Worm (Caenorhabditis elegans): ENCODE results near the gene ZK666.2.

Gene ZK666.2

DNA sequence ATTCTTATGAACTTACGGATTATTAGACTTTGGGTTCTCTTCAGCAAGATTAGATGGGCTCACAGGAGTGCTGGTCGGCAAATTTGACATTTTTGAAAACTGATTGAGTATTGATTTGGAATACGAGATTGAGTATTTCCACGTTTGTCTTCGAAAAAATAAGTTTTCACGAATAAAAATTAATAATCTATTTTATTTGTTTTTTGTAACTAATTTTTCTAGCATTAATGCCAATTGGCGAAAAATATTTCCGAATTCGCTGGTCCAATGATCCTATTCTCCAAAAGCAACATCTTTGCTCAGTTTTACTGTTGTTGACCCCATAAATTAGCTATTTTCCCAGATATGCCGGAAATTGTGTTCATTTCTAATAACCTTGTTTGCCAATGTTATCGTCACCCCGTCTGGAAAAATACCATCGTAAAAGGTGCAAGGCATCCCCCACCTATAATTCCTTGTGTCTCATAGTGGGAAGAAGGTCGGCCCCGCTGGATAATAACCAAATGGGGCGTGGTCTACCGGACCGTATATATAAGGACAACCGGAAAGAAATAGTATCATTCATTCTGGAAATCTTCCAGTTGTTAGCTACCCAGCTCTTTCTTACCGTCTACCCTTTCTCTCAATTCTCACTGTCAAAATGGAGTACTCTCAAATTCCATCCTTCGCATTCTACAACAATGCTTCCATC, 7.3 kb downstream of the ZK666.2 start, which contains the start of the genes ZK673.6 and sdz-37:
ZK673.6 (minus strand) TSS at position 101 of the 691 bp plus-strand sequence.
sdz-37 (plus strand) TSS at position 641 of the 691 bp plus-strand sequence.
- TF ChIP-seq hmg-1.1 (GFP tag; IDR thresholded peaks at IDR 0.05) = no peak
- TF ChIP-seq jun-1 (tag; optimal IDR thresholded peaks at IDR 0.05) = no peak
- TF ChIP-seq nhr-10 (tag; optimal IDR thresholded peaks at IDR 0.05) = no peak
- no peak for TF ChIP-seq nhr-102 (tag; optimal IDR thresholded peaks at IDR 0.05)
- no peak for TF ChIP-seq F44E2.7 (GFP tag; IDR thresholded peaks at IDR 0.05)
- no peak for TF ChIP-seq zip-2 (tag; optimal IDR thresholded peaks at IDR 0.05)
- no peak for TF ChIP-seq ceh-32 (tag; optimal IDR thresholded peaks at IDR 0.05; ENCODE audit: poor library complexity)
- no peak for TF ChIP-seq Y5F2A.4 (GFP tag; optimal IDR thresholded peaks at IDR 0.05)
- TF ChIP-seq nhr-77 (tag; optimal IDR thresholded peaks at IDR 0.05) = no peak
- no peak for TF ChIP-seq rbr-2 (tag; optimal IDR thresholded peaks at IDR 0.05)
- no peak for TF ChIP-seq T26A8.4 (GFP tag; IDR thresholded peaks at IDR 0.05)
- no peak for TF ChIP-seq egl-43 (GFP tag; IDR thresholded peaks at IDR 0.05)
- TF ChIP-seq mxl-3 (GFP tag; optimal IDR thresholded peaks at IDR 0.05) = no peak
- no peak for TF ChIP-seq snpc-1.2 (GFP tag; IDR thresholded peaks at IDR 0.05)

DNA sequence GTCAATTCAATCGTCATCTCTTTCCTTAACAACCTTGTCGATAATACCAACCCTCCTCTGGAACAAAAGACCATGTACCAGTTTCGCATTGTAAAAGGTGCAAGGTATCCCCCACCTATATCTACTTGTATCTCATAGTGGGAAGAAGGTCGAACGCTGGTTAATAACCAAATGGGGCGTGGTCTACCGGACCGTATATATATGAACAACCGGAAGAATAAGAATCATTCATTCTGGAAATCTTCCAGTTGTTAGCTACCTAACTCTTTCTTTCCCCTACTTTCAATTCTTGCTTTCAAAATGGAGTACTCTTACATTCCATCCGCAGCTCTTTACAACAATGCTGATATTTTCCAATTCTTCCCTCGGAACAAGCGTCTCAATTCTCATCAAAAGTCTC, 10.5 kb downstream of the ZK666.2 start, which contains the start of gene ZK673.5:
ZK673.5 (plus strand) TSS at position 301 of the 400 bp plus-strand sequence.
- no peak for TF ChIP-seq mxl-3 (GFP tag; optimal IDR thresholded peaks at IDR 0.05)
- TF ChIP-seq nhr-42 (GFP tag; IDR thresholded peaks at IDR 0.05) = no peak
- no peak for TF ChIP-seq tra-1 (GFP tag; IDR thresholded peaks at IDR 0.05)
- no peak for TF ChIP-seq zip-11 (GFP tag; IDR thresholded peaks at IDR 0.05)
- no peak for TF ChIP-seq attf-4 (tag; optimal IDR thresholded peaks at IDR 0.05)
- no peak for TF ChIP-seq nhr-10 (tag; optimal IDR thresholded peaks at IDR 0.05)
- no peak for TF ChIP-seq cey-2 (tag; optimal IDR thresholded peaks at IDR 0.05; ENCODE audit: borderline replicate concordance, insufficient read depth)
- no peak for TF ChIP-seq ceh-32 (tag; optimal IDR thresholded peaks at IDR 0.05; ENCODE audit: poor library complexity)
- no peak for TF ChIP-seq R02D3.7 (tag; optimal IDR thresholded peaks at IDR 0.05)
- no peak for TF ChIP-seq tag-97 (GFP tag; IDR thresholded peaks at IDR 0.05)
- no peak for TF ChIP-seq T20F7.1 (GFP tag; optimal IDR thresholded peaks at IDR 0.05)
- no peak for TF ChIP-seq lin-13 (GFP tag; optimal IDR thresholded peaks at IDR 0.05)
- TF ChIP-seq nhr-77 (tag; optimal IDR thresholded peaks at IDR 0.05) = no peak
- no peak for TF ChIP-seq gei-8 (GFP tag; optimal IDR thresholded peaks at IDR 0.05)
- TF ChIP-seq lin-15B (tag; optimal IDR thresholded peaks at IDR 0.05) = no peak
- TF ChIP-seq unc-62 (GFP tag; optimal IDR thresholded peaks at IDR 0.05 in 1 of 2) = no peak
- no peak for TF ChIP-seq unc-62 (tag; optimal IDR thresholded peaks at IDR 0.05)
- TF ChIP-seq hmg-1.1 (GFP tag; IDR thresholded peaks at IDR 0.05) = no peak
- TF ChIP-seq dpl-1 (GFP tag; optimal IDR thresholded peaks at IDR 0.05) = no peak
- no peak for TF ChIP-seq mdt-29 (GFP tag; IDR thresholded peaks at IDR 0.05)
- no peak for TF ChIP-seq lin-39 (tag; optimal IDR thresholded peaks at IDR 0.05)

DNA sequence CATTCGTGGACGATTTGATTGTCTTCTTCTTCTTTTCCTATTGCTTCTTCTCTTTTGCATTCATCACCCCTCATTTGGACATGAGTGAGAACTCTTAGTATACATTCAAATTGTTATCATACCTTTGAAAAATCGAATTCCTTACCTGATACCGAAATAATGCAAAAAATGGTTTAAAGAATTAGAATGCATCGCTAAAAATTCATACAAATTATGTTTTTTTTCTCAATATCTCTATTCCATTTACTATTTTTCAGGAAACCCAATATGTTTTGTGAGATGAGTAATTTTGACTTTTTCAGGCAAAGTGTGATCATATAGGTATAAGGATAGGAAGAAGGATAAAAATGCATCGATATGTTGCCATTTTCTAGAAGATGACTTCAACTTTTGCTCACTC, 14.7 kb downstream of the ZK666.2 start, which contains the start of gene ZK673.11:
ZK673.11 (plus strand) TSS at position 301 of the 400 bp plus-strand sequence.
- TF ChIP-seq spr-1 (tag; optimal IDR thresholded peaks at IDR 0.05) = no peak
- no peak for TF ChIP-seq nhr-102 (tag; optimal IDR thresholded peaks at IDR 0.05)
- TF ChIP-seq pqm-1 (tag; optimal IDR thresholded peaks at IDR 0.05) = no peak
- no peak for TF ChIP-seq F44E2.7 (GFP tag; IDR thresholded peaks at IDR 0.05)
- peak; percentile 79 for TF ChIP-seq aha-1 (tag)

DNA sequence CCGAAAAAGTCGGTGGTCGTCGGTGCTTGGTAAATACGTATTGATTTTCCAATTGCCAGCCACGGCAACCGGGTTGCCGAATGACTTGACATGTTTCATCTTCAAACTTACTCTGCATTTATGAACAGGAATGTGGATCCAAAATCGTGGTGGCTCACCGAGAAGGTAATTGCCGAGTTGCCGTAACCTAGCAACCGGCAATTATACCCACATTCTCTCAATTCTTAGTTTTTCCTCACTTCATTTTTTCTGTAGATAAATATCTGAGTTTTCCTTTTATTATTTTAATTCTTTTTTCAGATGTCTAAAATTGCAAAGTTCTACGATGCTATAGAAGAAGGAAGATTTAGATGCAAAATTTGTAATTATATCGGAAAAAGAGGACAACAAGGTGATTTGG, 19.1 kb downstream of the ZK666.2 start, which contains the start of gene ZK673.4:
ZK673.4 (plus strand) TSS at position 301 of the 400 bp plus-strand sequence.
- TF ChIP-seq sdz-12 (GFP tag; optimal IDR thresholded peaks at IDR 0.05) (no peak), tra-1 (GFP tag; IDR thresholded peaks at IDR 0.05) (no peak), cey-2 (tag; optimal IDR thresholded peaks at IDR 0.05; ENCODE audit: borderline replicate concordance, insufficient read depth) (no peak), ZK546.5 (tag; optimal IDR thresholded peaks at IDR 0.05) (no peak), lin-1 (GFP tag; IDR thresholded peaks at IDR 0.05) (no peak), spr-1 (tag; optimal IDR thresholded peaks at IDR 0.05) (no peak), aha-1 (tag) (no peak), lin-13 (GFP tag; optimal IDR thresholded peaks at IDR 0.05) (no peak), hmg-1.1 (GFP tag; IDR thresholded peaks at IDR 0.05) (no peak), egl-27 (tag; optimal IDR thresholded peaks at IDR 0.05) (no peak), F37D6.2 (tag; optimal IDR thresholded peaks at IDR 0.05) (no peak), nhr-77 (tag; optimal IDR thresholded peaks at IDR 0.05) (no peak), mes-2 (tag; optimal IDR thresholded peaks at IDR 0.05; ENCODE audit: poor library complexity, severe bottlenecking) (no peak), jun-1 (tag; optimal IDR thresholded peaks at IDR 0.05) (no peak), ama-1 (optimal IDR thresholded peaks at IDR 0.05) (no peak), ctbp-1 (GFP tag; IDR thresholded peaks at IDR 0.05) (no peak), spr-3 (GFP tag; optimal IDR thresholded peaks at IDR 0.05) (no peak), gei-8 (GFP tag; optimal IDR thresholded peaks at IDR 0.05) (no peak), fkh-10 (GFP tag; optimal IDR thresholded peaks at IDR 0.05) (no peak), snpc-1.2 (GFP tag; IDR thresholded peaks at IDR 0.05) (no peak)

All from whole organism, L4 larva.